Fruit fly (Drosophila melanogaster): ENCODE measurements around the gene Klp3A.

- TF ChIP-seq h (optimal IDR thresholded peaks at IDR 0.05) (no peak), insv (optimal IDR thresholded peaks at IDR 0.05) (no peak), psq (optimal IDR thresholded peaks at IDR 0.05) (no peak), Myc (optimal IDR thresholded peaks at IDR 0.05) (no peak), Sin3A (optimal IDR thresholded peaks at IDR 0.05) (no peak)
Observed at dm6 chrX:2638646-2639045, 34.8 kb upstream of the Klp3A start.

Data from Kc167 (cell line).